Fruit fly (Drosophila melanogaster): ENCODE measurements around the gene scrt.

DNA sequence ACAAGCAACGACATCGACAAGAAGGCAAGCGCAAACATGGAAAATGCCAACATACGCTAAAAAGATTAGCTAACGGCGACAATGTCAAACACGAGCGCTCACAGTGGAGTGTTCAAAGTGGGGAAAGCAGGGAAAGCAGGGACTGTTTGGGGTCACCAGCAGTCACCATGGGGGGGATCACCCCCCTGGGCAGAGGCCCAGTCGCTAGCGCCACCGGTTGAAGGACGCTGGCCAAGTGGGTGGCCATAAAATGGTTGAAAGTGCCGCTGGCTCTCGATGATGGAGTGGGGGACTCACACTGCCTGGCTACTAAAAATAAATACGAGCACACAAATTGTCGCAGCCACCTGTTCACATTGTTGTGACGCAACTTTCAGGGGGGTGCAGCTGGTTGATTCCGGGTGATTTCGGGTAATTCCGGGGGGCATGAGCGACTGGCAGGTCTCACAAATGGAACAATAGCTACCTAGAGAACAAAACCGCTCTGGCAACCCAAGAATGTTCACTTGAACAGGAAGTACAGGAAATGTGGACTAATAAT lies 22.7 kb upstream of the scrt start:
- no peak for TF ChIP-seq OdsH (GFP tag; optimal IDR thresholded peaks at IDR 0.05)
- TF ChIP-seq h (GFP tag; optimal IDR thresholded peaks at IDR 0.05) = no peak
- TF ChIP-seq usp (GFP tag; optimal IDR thresholded peaks at IDR 0.05) = no peak
- no peak for TF ChIP-seq lola (GFP tag; optimal IDR thresholded peaks at IDR 0.05)
- TF ChIP-seq Mio (GFP tag; optimal IDR thresholded peaks at IDR 0.05) = no peak
- no peak for TF ChIP-seq psq (GFP tag; optimal IDR thresholded peaks at IDR 0.05)
- no peak for TF ChIP-seq Rel (GFP tag; optimal IDR thresholded peaks at IDR 0.05)
- no peak for TF ChIP-seq Rel (tag; optimal IDR thresholded peaks at IDR 0.05)
